Fruit fly (Drosophila melanogaster): ENCODE data around the gene CG42526.

Gene CG42526

dm6 chr3L:9426656-9427294, 8.4 kb downstream of the CG42526 start, which contains the start of the genes Atat and Shc (continued):
- peak; percentile 100 for TF ChIP-seq esg (GFP tag; conservative IDR thresholded peaks at IDR 0.05)
- peak; percentile 98 for TF ChIP-seq YL-1 (GFP tag; optimal IDR thresholded peaks at IDR 0.05)
- TF ChIP-seq ac (GFP tag; optimal IDR thresholded peaks at IDR 0.05), result peak; percentile 92
- TF ChIP-seq CG14710 (tag; optimal IDR thresholded peaks at IDR 0.05), result peak; percentile 97
- peak; percentile 78 for TF ChIP-seq nom (GFP tag; optimal IDR thresholded peaks at IDR 0.05)
- TF ChIP-seq CG14965 (GFP tag; optimal IDR thresholded peaks at IDR 0.05; ENCODE audit: borderline replicate concordance), result peak; percentile 91
- peak; percentile 96 for TF ChIP-seq Myb (GFP tag; optimal IDR thresholded peaks at IDR 0.05)
- TF ChIP-seq HHEX (GFP tag; optimal IDR thresholded peaks at IDR 0.05), result peak; percentile 99
- TF ChIP-seq Sox100B (GFP tag; optimal IDR thresholded peaks at IDR 0.05), result peak; percentile 90
- peak; percentile 98 for TF ChIP-seq ewg (GFP tag; optimal IDR thresholded peaks at IDR 0.05)
- TF ChIP-seq Oaz (GFP tag; IDR thresholded peaks at IDR 0.05), result peak; percentile 99
- peak; percentile 99 for TF ChIP-seq ems (GFP tag; optimal IDR thresholded peaks at IDR 0.05)
- peak; percentile 89 for TF ChIP-seq D19A (tag; optimal IDR thresholded peaks at IDR 0.05)
- peak; percentile 100 for TF ChIP-seq Antp (GFP tag; optimal IDR thresholded peaks at IDR 0.05)
- TF ChIP-seq Hr78 (GFP tag; optimal IDR thresholded peaks at IDR 0.05), result peak in 1 of 2 experiments; percentile 81
- peak; percentile 99 for TF ChIP-seq CG16863 (GFP tag; optimal IDR thresholded peaks at IDR 0.05)
- TF ChIP-seq CG2120 (GFP tag; optimal IDR thresholded peaks at IDR 0.05), result peak; percentile 100
- TF ChIP-seq CHES-1-like (GFP tag; optimal IDR thresholded peaks at IDR 0.05), result peak; percentile 100
- peak; percentile 99 for TF ChIP-seq CG15696 (tag; optimal IDR thresholded peaks at IDR 0.05)
- peak in 1 of 2 experiments; percentile 87 for TF ChIP-seq Dfd (GFP tag; optimal IDR thresholded peaks at IDR 0.05)
- TF ChIP-seq CG2129 (GFP tag; IDR thresholded peaks at IDR 0.05; ENCODE audit: partially characterized antibody), result peak; percentile 76
- peak; percentile 100 for TF ChIP-seq tgo (GFP tag; IDR thresholded peaks at IDR 0.05)
- TF ChIP-seq BEAF-32 (GFP tag; optimal IDR thresholded peaks at IDR 0.05), result peak; percentile 99
- peak; percentile 98 for TF ChIP-seq ham (GFP tag; IDR thresholded peaks at IDR 0.05)
- TF ChIP-seq mld (GFP tag; IDR thresholded peaks at IDR 0.05; ENCODE audit: partially characterized antibody), result 0 out of 3 replicates have a peak, but pooled peaks have one; percentile 33
- TF ChIP-seq pzg (GFP tag; optimal IDR thresholded peaks at IDR 0.05), result peak; percentile 97
- TF ChIP-seq kni (GFP tag; optimal IDR thresholded peaks at IDR 0.05), result peak; percentile 85
- TF ChIP-seq fd64A (GFP tag; optimal IDR thresholded peaks at IDR 0.05), result peak; percentile 89
- peak; percentile 99 for TF ChIP-seq Atf-2 (GFP tag; optimal IDR thresholded peaks at IDR 0.05)
- TF ChIP-seq Opbp (GFP tag; IDR thresholded peaks at IDR 0.05; ENCODE audit: partially characterized antibody), result peak; percentile 89
- peak; percentile 99 for TF ChIP-seq CG18599 (GFP tag; optimal IDR thresholded peaks at IDR 0.05)
- peak; percentile 98 for TF ChIP-seq unpg (GFP tag; optimal IDR thresholded peaks at IDR 0.05)
- peak; percentile 99 for TF ChIP-seq Six4 (GFP tag; optimal IDR thresholded peaks at IDR 0.05)
- TF ChIP-seq CG3726 (GFP tag; IDR thresholded peaks at IDR 0.05), result peak; percentile 99
- TF ChIP-seq CG1647 (GFP tag; optimal IDR thresholded peaks at IDR 0.05), result peak; percentile 99
- TF ChIP-seq lab (GFP tag; optimal IDR thresholded peaks at IDR 0.05), result peak; percentile 99
- TF ChIP-seq Awh (GFP tag; IDR thresholded peaks at IDR 0.05), result peak; percentile 98
- TF ChIP-seq ab (GFP tag; optimal IDR thresholded peaks at IDR 0.05), result peak; percentile 99
- peak; percentile 99 for TF ChIP-seq Dad (GFP tag; optimal IDR thresholded peaks at IDR 0.05)
- peak; percentile 95 for TF ChIP-seq CG11696 (GFP tag; IDR thresholded peaks at IDR 0.05)
- TF ChIP-seq z (GFP tag; IDR thresholded peaks at IDR 0.05), result peak; percentile 73; the same call in 2 of the 3 replicates
- peak; percentile 99 for TF ChIP-seq Side (GFP tag; optimal IDR thresholded peaks at IDR 0.05)
- TF ChIP-seq CG4854 (GFP tag; optimal IDR thresholded peaks at IDR 0.05), result peak; percentile 98
- TF ChIP-seq CG10431 (GFP tag; optimal IDR thresholded peaks at IDR 0.05), result peak; percentile 86
- TF ChIP-seq salm (tag; optimal IDR thresholded peaks at IDR 0.05), result peak; percentile 93
- TF ChIP-seq CG17802 (tag; optimal IDR thresholded peaks at IDR 0.05), result peak; percentile 93
- peak; percentile 100 for TF ChIP-seq Ptx1 (GFP tag; IDR thresholded peaks at IDR 0.05)
- TF ChIP-seq D (optimal IDR thresholded peaks at IDR 0.05), result no peak
- TF ChIP-seq D (GFP tag; optimal IDR thresholded peaks at IDR 0.05), result peak; percentile 97
